Worm (Caenorhabditis elegans): ENCODE results near the gene fbxa-157.

The fbxa-157 gene

ce11 chrV:17921423-17921822 is 21.8 kb downstream of the fbxa-157 start, which contains the start of gene E01B7.2 (continued):
- TF ChIP-seq mab-9 (GFP tag; IDR thresholded peaks at IDR 0.05), result peak; percentile 57; the same call in 1 of the 2 replicates
- TF ChIP-seq dsc-1 (tag; optimal IDR thresholded peaks at IDR 0.05), result peak; percentile 80
- TF ChIP-seq elt-2 (tag; optimal IDR thresholded peaks at IDR 0.05), result peak; percentile 26
- peak; percentile 99 for TF ChIP-seq skn-1 (tag; optimal IDR thresholded peaks at IDR 0.05)
- TF ChIP-seq mdl-1 (tag; optimal IDR thresholded peaks at IDR 0.05), result peak in 1 of 2 experiments; percentile 68
- peak; percentile 73 for TF ChIP-seq snpc-4 (tag; optimal IDR thresholded peaks at IDR 0.05)
- peak; percentile 72 for TF ChIP-seq lin-13 (GFP tag; optimal IDR thresholded peaks at IDR 0.05)
- peak; percentile 86 for TF ChIP-seq tbx-2 (tag; optimal IDR thresholded peaks at IDR 0.05)
- no peak for TF ChIP-seq pqm-1 (tag; optimal IDR thresholded peaks at IDR 0.05)
- TF ChIP-seq swsn-7 (tag; optimal IDR thresholded peaks at IDR 0.05), result peak; percentile 83
- no peak for TF ChIP-seq ceh-63 (GFP tag; optimal IDR thresholded peaks at IDR 0.05)
- peak; percentile 30 for TF ChIP-seq ztf-4 (tag; optimal IDR thresholded peaks at IDR 0.05)
- no peak for TF ChIP-seq nhr-12 (tag; optimal IDR thresholded peaks at IDR 0.05)
- TF ChIP-seq mef-2 (tag; optimal IDR thresholded peaks at IDR 0.05), result no peak
- TF ChIP-seq ets-5 (GFP tag; IDR thresholded peaks at IDR 0.05), result no peak
- no peak for TF ChIP-seq lin-14 (GFP tag; optimal IDR thresholded peaks at IDR 0.05)
- no peak for TF ChIP-seq zag-1 (tag; optimal IDR thresholded peaks at IDR 0.05)
- TF ChIP-seq ces-1 (GFP tag; optimal IDR thresholded peaks at IDR 0.05), result no peak
- TF ChIP-seq hlh-4 (tag; optimal IDR thresholded peaks at IDR 0.05), result no peak
- peak; percentile 53 for TF ChIP-seq zip-4 (GFP tag; optimal IDR thresholded peaks at IDR 0.05)
- no peak for TF ChIP-seq unc-30 (tag; optimal IDR thresholded peaks at IDR 0.05)
- peak; percentile 77 for TF ChIP-seq F16B12.6 (tag; optimal IDR thresholded peaks at IDR 0.05)
- TF ChIP-seq nhr-28 (tag; optimal IDR thresholded peaks at IDR 0.05), result no peak
- peak; percentile 33; the same call in 1 of the 2 replicates for TF ChIP-seq ceh-88 (GFP tag; IDR thresholded peaks at IDR 0.05)
- no peak for TF ChIP-seq sptf-1 (tag; optimal IDR thresholded peaks at IDR 0.05)
- peak; percentile 97 to 99 for TF ChIP-seq lin-35 (GFP tag; optimal IDR thresholded peaks at IDR 0.05)
- peak; percentile 90 for TF ChIP-seq snu-23 (GFP tag; optimal IDR thresholded peaks at IDR 0.05)
- TF ChIP-seq egl-13 (tag; optimal IDR thresholded peaks at IDR 0.05), result peak; percentile 46
- TF ChIP-seq nhr-76 (tag; optimal IDR thresholded peaks at IDR 0.05), result no peak
- peak; percentile 96 for TF ChIP-seq aly-2 (tag; optimal IDR thresholded peaks at IDR 0.05)
- peak; percentile 32 for TF ChIP-seq aha-1 (tag; optimal IDR thresholded peaks at IDR 0.05)
- TF ChIP-seq hpl-2 (GFP tag; optimal IDR thresholded peaks at IDR 0.05), result peak; percentile 8
- peak; percentile 42 for TF ChIP-seq fos-1 (tag; optimal IDR thresholded peaks at IDR 0.05)
- TF ChIP-seq ceh-90 (tag; optimal IDR thresholded peaks at IDR 0.05), result peak; percentile 12
- no peak for TF ChIP-seq pax-3 (tag; optimal IDR thresholded peaks at IDR 0.05)
- peak; percentile 91 for TF ChIP-seq nhr-47 (tag; optimal IDR thresholded peaks at IDR 0.05)
- TF ChIP-seq isw-1 (GFP tag; IDR thresholded peaks at IDR 0.05), result peak; percentile 76
- peak; percentile 90 to 91 for TF ChIP-seq lsy-2 (tag; optimal IDR thresholded peaks at IDR 0.05)
- TF ChIP-seq unc-130 (tag; optimal IDR thresholded peaks at IDR 0.05), result peak; percentile 57
- peak; percentile 76 for TF ChIP-seq lin-15B (tag; optimal IDR thresholded peaks at IDR 0.05)
- peak; percentile 40 for TF ChIP-seq sox-4 (tag; optimal IDR thresholded peaks at IDR 0.05)
- peak; percentile 18 for TF ChIP-seq fkh-10 (GFP tag; optimal IDR thresholded peaks at IDR 0.05)
- peak; percentile 80 for TF ChIP-seq nhr-19 (GFP tag; conservative IDR thresholded peaks at IDR 0.05)
- no peak for TF ChIP-seq lir-3 (tag; optimal IDR thresholded peaks at IDR 0.05; ENCODE audit: poor library complexity)
- peak; percentile 66 for TF ChIP-seq lin-39 (tag; optimal IDR thresholded peaks at IDR 0.05)
- TF ChIP-seq irx-1 (tag; optimal IDR thresholded peaks at IDR 0.05), result peak; percentile 67
- peak; percentile 83 for TF ChIP-seq unc-86 (tag; optimal IDR thresholded peaks at IDR 0.05)
- peak; percentile 71 for TF ChIP-seq C16A3.4 (tag; optimal IDR thresholded peaks at IDR 0.05)
- TF ChIP-seq nhr-84 (tag; optimal IDR thresholded peaks at IDR 0.05), result no peak

Measured in whole organism, L1 larva.